Worm (Caenorhabditis elegans): ENCODE results near the gene fbxa-25.
"Not testable (repeated sequence)": the region's sequence is repeated elsewhere in the genome, so short reads cannot be mapped to it uniquely, and the experiment has no call there.

The fbxa-25 gene

DNA sequence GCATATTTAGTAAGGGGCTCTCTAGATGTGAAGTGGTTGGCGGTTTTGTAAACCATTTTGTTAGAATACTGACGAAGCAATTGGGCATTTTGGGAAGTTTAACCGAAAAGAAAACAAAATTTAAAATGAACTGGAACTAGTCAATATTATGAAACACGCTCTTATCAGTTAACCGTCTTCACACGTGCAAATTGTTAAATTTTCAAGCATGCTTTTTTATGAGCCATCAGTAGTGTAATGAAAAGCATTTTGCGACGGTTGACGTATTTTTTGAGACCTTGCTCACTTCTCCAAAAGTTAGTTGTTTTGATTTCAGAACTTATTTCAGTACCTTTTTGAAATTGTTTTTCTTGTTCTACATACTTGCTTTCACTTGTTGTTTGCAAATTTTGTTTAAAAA is at the start of gene fbxa-25:
Gene fbxa-25 (minus strand): TSS at position 138 of the 400 bp plus-strand sequence.
- TF ChIP-seq unc-62 (GFP tag; optimal IDR thresholded peaks at IDR 0.05) = no peak

DNA sequence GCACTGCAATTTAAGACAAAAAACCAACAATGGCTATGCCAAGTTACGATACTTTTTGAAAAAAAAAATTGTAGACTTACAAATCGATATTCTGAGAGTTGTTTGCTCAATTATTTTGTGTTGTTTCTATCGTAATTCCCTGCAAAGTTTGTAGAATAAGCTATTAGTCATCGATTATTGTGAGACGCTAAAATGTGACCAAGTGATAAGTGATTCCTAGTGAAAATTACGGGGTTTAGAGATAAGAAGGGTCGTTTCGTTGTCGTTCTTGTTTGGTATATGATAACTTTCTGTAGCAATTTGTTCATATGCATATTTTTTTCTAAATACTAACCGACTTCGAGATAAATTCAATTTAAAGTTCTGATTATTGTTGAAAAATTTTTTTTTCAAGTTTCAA is 48.9 kb upstream of the fbxa-25 start:
- no peak for TF ChIP-seq unc-62 (GFP tag; optimal IDR thresholded peaks at IDR 0.05)

DNA sequence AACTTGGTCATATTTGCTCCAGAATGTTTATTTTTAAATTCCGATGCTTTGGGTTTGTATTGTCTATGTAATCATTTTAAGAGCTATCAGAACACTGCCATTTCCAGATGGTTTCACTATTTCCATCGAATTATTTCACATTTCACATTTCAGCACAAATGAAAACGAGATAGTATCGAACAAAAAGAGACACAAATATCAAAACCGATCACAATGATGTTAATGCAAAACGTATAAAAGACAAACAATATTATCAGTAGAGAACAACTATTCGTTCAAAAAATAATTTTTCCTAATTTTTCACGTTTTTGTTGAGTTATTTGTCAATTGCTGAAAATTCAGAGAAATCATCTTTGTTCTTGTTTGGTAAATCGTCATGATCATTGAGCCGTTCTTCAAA is 46.1 kb upstream of the fbxa-25 start:
- no peak for TF ChIP-seq unc-62 (GFP tag; optimal IDR thresholded peaks at IDR 0.05)

ce11 chrIII:1392763-1393162 is 43.5 kb upstream of the fbxa-25 start:
- no peak for TF ChIP-seq unc-62 (GFP tag; optimal IDR thresholded peaks at IDR 0.05)

DNA sequence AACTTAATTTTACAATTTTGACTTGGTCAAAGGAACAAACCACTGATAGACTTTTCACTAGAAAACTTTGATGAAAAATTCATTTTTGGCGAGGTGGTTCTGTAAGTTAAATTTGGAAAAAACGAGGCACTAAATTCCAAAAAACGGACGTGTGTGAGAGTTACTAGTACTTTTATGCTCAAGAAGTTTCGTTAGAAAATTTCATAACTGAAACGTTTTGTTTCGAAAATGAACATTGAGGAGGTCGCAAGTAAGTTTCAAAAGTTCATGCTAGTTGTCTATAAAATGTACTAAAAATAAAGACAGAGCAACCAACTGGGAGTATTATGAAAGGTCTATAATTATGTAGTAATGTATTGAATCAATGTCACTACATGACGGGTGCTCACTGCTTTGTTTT is 42.5 kb upstream of the fbxa-25 start, which contains the start of gene pals-17:
Gene pals-17 (minus strand): TSS at position 101 of the 400 bp plus-strand sequence.
- TF ChIP-seq unc-62 (GFP tag; optimal IDR thresholded peaks at IDR 0.05) = no peak

DNA sequence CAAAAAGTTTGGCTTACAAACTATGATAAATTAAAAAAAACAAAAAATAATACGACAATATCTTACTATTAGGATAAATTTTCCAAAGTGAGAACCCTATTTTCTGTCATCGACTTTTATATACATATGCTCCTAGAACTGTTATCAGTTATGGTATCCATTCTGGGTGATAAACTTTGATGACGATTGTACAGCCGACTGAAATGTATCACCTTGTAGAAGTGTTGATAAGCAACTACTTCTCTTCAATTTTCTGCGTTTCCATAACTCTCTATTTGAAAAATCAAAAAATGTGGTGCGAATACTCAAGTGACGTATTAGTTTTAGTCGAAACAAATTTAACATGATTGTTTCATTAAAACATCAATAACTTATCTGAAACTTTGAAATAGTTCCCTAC is 40.7 kb upstream of the fbxa-25 start:
- TF ChIP-seq unc-62 (GFP tag; optimal IDR thresholded peaks at IDR 0.05) = no peak

ce11 chrIII:1388274-1389058 is 39.2 kb upstream of the fbxa-25 start, which contains the start of gene pals-20:
Gene pals-20, minus strand, starts transcription at chrIII:1388324.
- TF ChIP-seq unc-62 (GFP tag; optimal IDR thresholded peaks at IDR 0.05) = no peak

- TF ChIP-seq unc-62 (GFP tag; optimal IDR thresholded peaks at IDR 0.05) = no peak
These were observed 35.4 kb upstream of the fbxa-25 start for ce11 chrIII:1384694-1385093.

ce11 chrIII:1384092-1384491 is 34.8 kb upstream of the fbxa-25 start, which contains the start of the genes fbxa-138 and Y82E9BR.5:
Gene fbxa-138, minus strand, starts transcription at chrIII:1384252.
Gene Y82E9BR.5, plus strand, starts transcription at chrIII:1384370.
- no peak for TF ChIP-seq unc-62 (GFP tag; optimal IDR thresholded peaks at IDR 0.05)

DNA sequence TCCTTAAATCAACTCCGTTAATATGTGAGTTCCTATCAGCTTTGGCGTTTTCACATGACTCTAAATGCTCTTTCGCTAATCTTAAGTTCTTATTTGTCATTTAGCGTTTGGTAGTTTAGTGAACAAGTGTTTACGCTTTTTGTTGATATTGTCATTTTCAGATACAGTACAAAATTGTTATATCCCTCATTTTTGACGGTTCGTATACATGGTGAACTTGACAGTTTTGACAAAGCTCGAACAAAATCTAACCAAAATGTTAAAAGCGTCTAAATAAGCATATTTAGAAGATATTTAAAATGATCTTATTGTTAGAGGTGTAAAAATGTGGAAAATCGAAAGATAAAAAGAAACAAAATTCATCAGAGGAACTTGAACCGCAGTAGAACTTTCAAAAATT is 34.2 kb upstream of the fbxa-25 start:
- TF ChIP-seq unc-62 (GFP tag; optimal IDR thresholded peaks at IDR 0.05) = no peak

ce11 chrIII:1380535-1381274 is 31.5 kb upstream of the fbxa-25 start, which contains the start of the genes pals-21 and Y82E9BR.6:
Gene pals-21, minus strand, starts transcription at chrIII:1380635.
Gene Y82E9BR.6, plus strand, starts transcription at chrIII:1381224.
- TF ChIP-seq unc-62 (GFP tag; optimal IDR thresholded peaks at IDR 0.05) = no peak

DNA sequence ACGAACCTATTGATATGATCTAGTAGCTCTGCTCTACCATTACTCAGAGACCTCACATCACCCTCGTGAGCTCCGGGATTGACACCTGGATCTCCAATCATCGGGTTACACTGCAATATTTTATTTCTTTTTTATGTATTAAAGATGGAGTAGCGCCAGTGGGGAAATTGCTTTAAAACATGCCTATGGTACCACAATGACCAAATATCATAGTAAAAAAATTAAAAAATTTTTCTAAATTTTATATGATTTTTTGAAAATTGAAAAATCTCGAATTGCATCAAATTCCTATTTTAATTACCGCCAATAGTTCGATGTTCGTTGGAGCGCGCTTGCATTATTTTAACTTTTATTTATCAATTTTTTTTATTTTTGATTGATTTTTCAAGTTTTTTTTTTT is 28.7 kb upstream of the fbxa-25 start, which contains the start of gene pals-40:
Gene pals-40 (minus strand): TSS at position 101 of the 400 bp plus-strand sequence.
- not testable (repeated sequence) for TF ChIP-seq unc-62 (GFP tag; optimal IDR thresholded peaks at IDR 0.05)

DNA sequence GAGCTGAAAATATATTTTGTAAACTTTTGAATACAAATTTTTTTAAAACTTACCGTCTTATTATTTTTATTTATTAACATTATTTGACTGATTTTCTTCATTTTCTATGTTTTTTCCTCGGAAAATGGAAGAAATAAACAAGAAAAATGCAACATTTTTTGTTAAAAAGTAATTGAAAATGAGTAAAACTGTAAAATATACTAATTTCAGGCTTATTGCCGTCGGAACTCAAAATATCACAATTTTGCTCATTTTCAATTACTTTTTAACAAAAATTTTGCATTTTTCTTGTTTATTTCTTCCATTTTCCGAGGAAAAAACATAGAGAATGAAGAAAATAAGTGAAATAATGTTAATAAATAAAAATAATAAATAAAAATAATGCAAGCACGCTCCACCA is 26.2 kb upstream of the fbxa-25 start, which contains the start of gene Y82E9BR.10:
Gene Y82E9BR.10 (minus strand): TSS at position 101 of the 400 bp plus-strand sequence.
- not testable (repeated sequence) for TF ChIP-seq unc-62 (GFP tag; optimal IDR thresholded peaks at IDR 0.05)

- no peak for TF ChIP-seq unc-62 (GFP tag; optimal IDR thresholded peaks at IDR 0.05)
These were observed 25.1 kb upstream of the fbxa-25 start, which contains the start of gene Y82E9BR.20 for ce11 chrIII:1374355-1374807. Gene Y82E9BR.20, plus strand, starts transcription at chrIII:1374405.

- TF ChIP-seq unc-62 (GFP tag; optimal IDR thresholded peaks at IDR 0.05) = no peak
These were observed 23.3 kb upstream of the fbxa-25 start for ce11 chrIII:1372563-1372962.

DNA sequence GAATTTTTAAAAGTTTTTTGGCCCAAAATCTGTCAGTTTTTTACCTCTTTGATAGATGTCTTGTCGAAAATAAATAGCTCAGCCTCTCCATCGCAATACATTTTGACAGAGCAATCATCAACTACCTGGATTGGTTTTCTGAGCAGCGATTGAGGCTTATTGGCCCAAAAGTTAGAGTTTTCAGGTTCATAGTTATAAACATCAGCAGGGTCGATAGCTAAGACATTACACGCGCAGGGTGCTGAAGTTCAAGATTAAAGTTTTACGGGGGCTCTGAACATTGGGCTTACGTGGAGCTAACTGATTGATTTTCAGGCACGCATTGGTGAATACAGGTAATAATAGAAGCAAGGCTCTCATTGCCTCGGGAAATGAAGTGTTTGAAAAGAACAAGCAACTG is 10.4 kb upstream of the fbxa-25 start, which contains the start of gene Y82E9BR.9:
Gene Y82E9BR.9 (minus strand): TSS at position 101 of the 400 bp plus-strand sequence.
- TF ChIP-seq unc-62 (GFP tag; optimal IDR thresholded peaks at IDR 0.05) = no peak

All from whole organism, dauer.